Fruit fly (Drosophila melanogaster): Measurements from ENCODE around the gene CG11069.

The CG11069 gene

dm6 chr3R:24917814-24918636, 23.5 kb downstream of the CG11069 start, which contains the start of the genes PIG-S, sud1 and CG11168 (continued):
- TF ChIP-seq Ets97D (GFP tag; optimal IDR thresholded peaks at IDR 0.05) (peak; percentile 5), CG10274 (GFP tag; optimal IDR thresholded peaks at IDR 0.05) (no peak), slbo (GFP tag; IDR thresholded peaks at IDR 0.05) (peak; percentile 88), D (optimal IDR thresholded peaks at IDR 0.05) (no peak), D (GFP tag; optimal IDR thresholded peaks at IDR 0.05) (peak; percentile 19), B-H2 (GFP tag; optimal IDR thresholded peaks at IDR 0.05) (no peak), psq (GFP tag; optimal IDR thresholded peaks at IDR 0.05) (peak; percentile 25), CG8089 (GFP tag; optimal IDR thresholded peaks at IDR 0.05) (no peak), hth (optimal IDR thresholded peaks at IDR 0.05) (no peak), D19A (tag; optimal IDR thresholded peaks at IDR 0.05) (no peak), bab2 (GFP tag; optimal IDR thresholded peaks at IDR 0.05) (no peak), CG8388 (GFP tag; optimal IDR thresholded peaks at IDR 0.05) (peak; percentile 50), CG1647 (GFP tag; optimal IDR thresholded peaks at IDR 0.05) (no peak), CG6854 (GFP tag; optimal IDR thresholded peaks at IDR 0.05) (no peak), HHEX (GFP tag; optimal IDR thresholded peaks at IDR 0.05) (no peak), CG32532 (GFP tag; IDR thresholded peaks at IDR 0.05) (peak; percentile 58), NK7.1 (GFP tag; optimal IDR thresholded peaks at IDR 0.05) (no peak), sens (GFP tag) (no peak), CG11504 (tag; optimal IDR thresholded peaks at IDR 0.05) (no peak), ci (GFP tag; IDR thresholded peaks at IDR 0.05) (0 out of 3 replicates have a peak, but pooled peaks have one; percentile 27), CG33213 (GFP tag; optimal IDR thresholded peaks at IDR 0.05) (no peak), CG18262 (tag; optimal IDR thresholded peaks at IDR 0.05) (peak; percentile 64), CG17802 (tag; optimal IDR thresholded peaks at IDR 0.05) (no peak), crc (GFP tag; optimal IDR thresholded peaks at IDR 0.05) (no peak), Aef1 (GFP tag; IDR thresholded peaks at IDR 0.05) (peak; percentile 68), nerfin-1 (tag; optimal IDR thresholded peaks at IDR 0.05) (no peak), CoRest (tag; optimal IDR thresholded peaks at IDR 0.05) (peak; percentile 78), pnt (GFP tag; optimal IDR thresholded peaks at IDR 0.05) (no peak), CG4617 (GFP tag; optimal IDR thresholded peaks at IDR 0.05; ENCODE audit: borderline replicate concordance) (peak; percentile 53), Mad (GFP tag; optimal IDR thresholded peaks at IDR 0.05) (no peak), Hmr (GFP tag; optimal IDR thresholded peaks at IDR 0.05) (no peak), sim (GFP tag; IDR thresholded peaks at IDR 0.05) (no peak), Dbx (GFP tag; IDR thresholded peaks at IDR 0.05) (peak; percentile 59; the same call in 2 of the 3 replicates), trh (GFP tag; optimal IDR thresholded peaks at IDR 0.05) (no peak), Antp (GFP tag; optimal IDR thresholded peaks at IDR 0.05) (peak; percentile 10), CG4424 (GFP tag; optimal IDR thresholded peaks at IDR 0.05) (peak; percentile 53), Hr3 (GFP tag; optimal IDR thresholded peaks at IDR 0.05) (peak; percentile 84), CHES-1-like (GFP tag; optimal IDR thresholded peaks at IDR 0.05) (no peak), disco-r (GFP tag; optimal IDR thresholded peaks at IDR 0.05) (no peak), tup (GFP tag; optimal IDR thresholded peaks at IDR 0.05) (no peak), CG5180 (GFP tag; optimal IDR thresholded peaks at IDR 0.05) (no peak), nau (GFP tag; optimal IDR thresholded peaks at IDR 0.05) (no peak), CG12391 (tag; optimal IDR thresholded peaks at IDR 0.05) (peak; percentile 81), Nf-YB (GFP tag; optimal IDR thresholded peaks at IDR 0.05) (peak; percentile 18), zfh1 (GFP tag; IDR thresholded peaks at IDR 0.05) (peak; percentile 61; the same call in 2 of the 3 replicates), CG1832 (GFP tag; optimal IDR thresholded peaks at IDR 0.05) (no peak), Oli (tag; optimal IDR thresholded peaks at IDR 0.05) (peak; percentile 58), MTF-1 (GFP tag; optimal IDR thresholded peaks at IDR 0.05; ENCODE audit: borderline replicate concordance) (no peak), cad (GFP tag; optimal IDR thresholded peaks at IDR 0.05) (no peak), Oaz (GFP tag; IDR thresholded peaks at IDR 0.05) (peak; percentile 17; the same call in 1 of the 2 replicates)
